Worm (Caenorhabditis elegans) whole organism, early embryonic: ENCODE measurements around the gene B0403.5.

Experiments
- B0310.2 ChIP-seq: sonication (generic microtip); optimal IDR thresholded peaks from 2 replicates; lab custom pipeline; 2016; ENCODE audit warnings: mild to moderate bottlenecking, missing genetic modification characterization, missing compliant biosample characterization
- F13C5.2 ChIP-seq: sonication (generic microtip); optimal IDR thresholded peaks from 2 replicates; lab custom pipeline; 2017; ENCODE audit warnings: mild to moderate bottlenecking, missing genetic modification characterization, inconsistent platforms, missing compliant biosample characterization
- ama-1 ChIP-seq: fragments of 150-350 bp; optimal IDR thresholded peaks from 2 replicates; lab custom pipeline; 2014
- ceh-36 ChIP-seq: sonication (generic microtip); optimal IDR thresholded peaks from 2 replicates; lab custom pipeline; 2016; ENCODE audit warnings: missing genetic modification characterization, inconsistent platforms, missing compliant biosample characterization
- flt-1 ChIP-seq: fragments of 200-800 bp; sonication (Bioruptor generic); IDR thresholded peaks from 2 replicates; pipeline ENCODE4 v1.3.6; 2022; ENCODE audit warnings: missing genetic modification characterization, missing compliant biosample characterization
- hmbx-1 ChIP-seq: sonication (generic microtip); optimal IDR thresholded peaks from 2 replicates; lab custom pipeline; 2016; ENCODE audit warnings: mild to moderate bottlenecking, missing genetic modification characterization, missing compliant biosample characterization
- hmg-4 ChIP-seq: fragments of 200-800 bp; sonication (Bioruptor generic); optimal IDR thresholded peaks from 2 replicates; lab custom pipeline; 2018; ENCODE audit warnings: mild to moderate bottlenecking, missing genetic modification characterization, missing compliant biosample characterization
- hnd-1 ChIP-seq: sonication (generic microtip); optimal IDR thresholded peaks from 2 replicates; lab custom pipeline; 2016; ENCODE audit warnings: missing genetic modification characterization, missing compliant biosample characterization
- scrt-1 ChIP-seq: fragments of 200-800 bp; sonication (Bioruptor generic); IDR thresholded peaks from 2 replicates; pipeline ENCODE4 v1.3.6; 2022; ENCODE audit warnings: missing genetic modification characterization, missing compliant biosample characterization
- tra-4 ChIP-seq: sonication (generic microtip); optimal IDR thresholded peaks from 2 replicates; lab custom pipeline; 2017; ENCODE audit warnings: missing genetic modification characterization, missing compliant biosample characterization

ce11 chrX:7040760-7041159, 16.8 kb upstream of the B0403.5 start:
- TF ChIP-seq hmg-4 (GFP tag; lab: Kevin White, UChicago), result no peak
- no peak for TF ChIP-seq ama-1 (lab: Kevin White, UChicago)
- no peak for TF ChIP-seq tra-4 (tag; lab: Kevin White, UChicago)
- TF ChIP-seq F13C5.2, result no peak
- no peak for TF ChIP-seq scrt-1 (GFP tag; lab: Robert Waterston, UW)
- TF ChIP-seq ceh-36 (tag; lab: Kevin White, UChicago), result no peak
- TF ChIP-seq B0310.2 (tag; lab: Kevin White, UChicago), result no peak
- TF ChIP-seq hmbx-1, result no peak
- TF ChIP-seq hnd-1, result no peak
- TF ChIP-seq flt-1 (GFP tag; lab: Robert Waterston, UW), result no peak
